Fruit fly (Drosophila melanogaster) whole organism, wandering third instar larva: ENCODE measurements around the gene Bro.

Source experiments
- Abd-B ChIP-seq: fragments of >200 bp; optimal IDR thresholded peaks from 2 replicates; lab custom pipeline; 2017; ENCODE audit warnings: missing biosample characterization, missing genetic modification characterization
- CG32264 ChIP-seq: fragments of 200-800 bp; sonication (Bioruptor generic); optimal IDR thresholded peaks from 2 replicates; lab custom pipeline; 2016; ENCODE audit warnings: missing biosample characterization, missing genetic modification characterization
- CG9705 ChIP-seq: fragments of 200-800 bp; sonication (Bioruptor generic); optimal IDR thresholded peaks from 2 replicates; lab custom pipeline; 2018; ENCODE audit warnings: missing biosample characterization, mild to moderate bottlenecking, missing genetic modification characterization
- CrebA ChIP-seq: fragments of 200-800 bp; sonication (Bioruptor generic); optimal IDR thresholded peaks from 2 replicates; lab custom pipeline; 2016; ENCODE audit warnings: missing biosample characterization, mild to moderate bottlenecking, missing genetic modification characterization, borderline replicate concordance
- Dfd ChIP-seq: fragments of >200 bp; optimal IDR thresholded peaks from 2 replicates; lab custom pipeline; 2017; ENCODE audit warnings: missing biosample characterization, missing genetic modification characterization
- Dif ChIP-seq: fragments of 200-275, 200-300 bp; sonication (Bioruptor generic); optimal IDR thresholded peaks from 2 replicates; lab custom pipeline; 2018; ENCODE audit warnings: missing biosample characterization, missing genetic modification characterization; ENCODE audit not compliant: partially characterized antibody
- HLH106 ChIP-seq: fragments of 200-800 bp; optimal IDR thresholded peaks from 3 replicates; lab custom pipeline; 2019; ENCODE audit warnings: missing biosample characterization, mild to moderate bottlenecking, missing genetic modification characterization, moderate library complexity
- Hnf4 ChIP-seq: fragments of 200-800 bp; sonication (Bioruptor generic); optimal IDR thresholded peaks from 2 replicates; lab custom pipeline; 2016; ENCODE audit warnings: missing biosample characterization, mild to moderate bottlenecking, missing genetic modification characterization
- Hr78 ChIP-seq: fragments of >200 bp; optimal IDR thresholded peaks from 2 replicates; lab custom pipeline; 2017; ENCODE audit warnings: missing biosample characterization, missing genetic modification characterization
- Hr83 ChIP-seq: fragments of 200-300 bp; sonication (Bioruptor generic); optimal IDR thresholded peaks from 2 replicates; lab custom pipeline; 2016; ENCODE audit warnings: missing biosample characterization, mild to moderate bottlenecking, missing genetic modification characterization, moderate library complexity; ENCODE audit not compliant: poor library complexity, severe bottlenecking
- Jra ChIP-seq: sonication (Bioruptor generic); optimal IDR thresholded peaks from 2 replicates; lab custom pipeline; 2016; ENCODE audit warnings: missing biosample characterization, missing genetic modification characterization
- Mio ChIP-seq: sonication (Bioruptor generic); optimal IDR thresholded peaks from 2 replicates; lab custom pipeline; 2016; ENCODE audit warnings: missing biosample characterization, missing genetic modification characterization
- Myc ChIP-seq: fragments of >200 bp; optimal IDR thresholded peaks from 2 replicates; lab custom pipeline; 2017
- N ChIP-seq: fragments of >200 bp; optimal IDR thresholded peaks from 2 replicates; lab custom pipeline; 2018; ENCODE audit warnings: missing biosample characterization, missing external identifiers, missing genetic modification characterization
- OdsH ChIP-seq: fragments of 200-800 bp; sonication (Bioruptor generic); optimal IDR thresholded peaks from 2 replicates; lab custom pipeline; 2016; ENCODE audit warnings: missing biosample characterization, mild to moderate bottlenecking, missing genetic modification characterization
- Sp1 ChIP-seq: fragments of 200-800 bp; sonication (Bioruptor generic); optimal IDR thresholded peaks from 3 replicates; lab custom pipeline; 2019; ENCODE audit warnings: missing biosample characterization, mild to moderate bottlenecking, missing genetic modification characterization, moderate library complexity
- Vsx2 ChIP-seq: fragments of 200-300, 225-300 bp; sonication (Bioruptor generic); optimal IDR thresholded peaks from 2 replicates; lab custom pipeline; 2018; ENCODE audit warnings: missing biosample characterization, missing genetic modification characterization; ENCODE audit not compliant: partially characterized antibody
- br ChIP-seq: fragments of 200-800 bp; sonication (Bioruptor generic); optimal IDR thresholded peaks from 2 replicates; lab custom pipeline; 2016; ENCODE audit warnings: missing biosample characterization, missing genetic modification characterization
- brk ChIP-seq: fragments of 200-800 bp; sonication (Bioruptor generic); optimal IDR thresholded peaks from 2 replicates; lab custom pipeline; 2016; ENCODE audit warnings: missing biosample characterization, mild to moderate bottlenecking, missing genetic modification characterization
- dl ChIP-seq, 2 experiments: fragments of 175-275, 200-275 bp in 1 of 2; fragments of 200-275 bp in 1 of 2; sonication (Bioruptor generic); optimal IDR thresholded peaks; lab custom pipeline; 2018; ENCODE audit warnings: mild to moderate bottlenecking in 2 of 2, missing biosample characterization in 2 of 2, missing genetic modification characterization in 2 of 2, moderate library complexity in 2 of 2; ENCODE audit not compliant: partially characterized antibody in 2 of 2, insufficient read depth in 1 of 2
- dmrt93B ChIP-seq: fragments of 200-800 bp; sonication (Bioruptor generic); optimal IDR thresholded peaks from 2 replicates; lab custom pipeline; 2018; ENCODE audit warnings: missing biosample characterization, mild to moderate bottlenecking, missing genetic modification characterization
- dsf ChIP-seq: sonication (Bioruptor generic); optimal IDR thresholded peaks from 2 replicates; lab custom pipeline; 2016; ENCODE audit warnings: missing biosample characterization, missing genetic modification characterization, borderline replicate concordance
- ey ChIP-seq: fragments of 200-800 bp; sonication (Bioruptor generic); optimal IDR thresholded peaks from 2 replicates; lab custom pipeline; 2016; ENCODE audit warnings: missing biosample characterization, missing genetic modification characterization
- foxo ChIP-seq, 2 experiments: fragments of 200-800 bp; sonication (Bioruptor generic); optimal IDR thresholded peaks; 2 replicates in 1 of 2; 3 replicates in 1 of 2; lab custom pipeline; 2016 to 2017; ENCODE audit warnings: missing biosample characterization in 2 of 2, missing genetic modification characterization in 2 of 2
- fru ChIP-seq: fragments of 200-800 bp; sonication (Bioruptor generic); optimal IDR thresholded peaks from 3 replicates; lab custom pipeline; 2016; ENCODE audit warnings: missing biosample characterization, mild to moderate bottlenecking, missing genetic modification characterization
- jim ChIP-seq: fragments of 175-275, 200-325 bp; sonication (Bioruptor generic); optimal IDR thresholded peaks from 2 replicates; lab custom pipeline; 2016; ENCODE audit warnings: missing biosample characterization, mild to moderate bottlenecking, missing genetic modification characterization
- lola ChIP-seq: fragments of >200 bp; optimal IDR thresholded peaks from 2 replicates; lab custom pipeline; 2017; ENCODE audit warnings: missing biosample characterization, missing genetic modification characterization
- pan ChIP-seq: fragments of >200 bp; optimal IDR thresholded peaks from 2 replicates; lab custom pipeline; 2017
- psq ChIP-seq: fragments of 200-800 bp; sonication (Bioruptor generic); optimal IDR thresholded peaks from 3 replicates; lab custom pipeline; 2017; ENCODE audit warnings: missing biosample characterization, mild to moderate bottlenecking, missing genetic modification characterization, moderate library complexity
- sage ChIP-seq: fragments of 200-800 bp; sonication (Bioruptor generic); optimal IDR thresholded peaks from 2 replicates; lab custom pipeline; 2016; ENCODE audit warnings: missing biosample characterization, mild to moderate bottlenecking, missing genetic modification characterization
- sv ChIP-seq: fragments of 200-800 bp; sonication (Bioruptor generic); optimal IDR thresholded peaks from 3 replicates; lab custom pipeline; 2016; ENCODE audit warnings: missing biosample characterization, missing genetic modification characterization
- tai ChIP-seq: sonication (Bioruptor generic); optimal IDR thresholded peaks from 2 replicates; lab custom pipeline; 2016; ENCODE audit warnings: missing biosample characterization, missing genetic modification characterization
- usp ChIP-seq: fragments of >200 bp; optimal IDR thresholded peaks from 2 replicates; lab custom pipeline; 2017; ENCODE audit warnings: missing biosample characterization, missing genetic modification characterization
- woc ChIP-seq: sonication (Bioruptor generic); optimal IDR thresholded peaks from 2 replicates; lab custom pipeline; 2016; ENCODE audit warnings: missing biosample characterization, mild to moderate bottlenecking, missing genetic modification characterization

Bro gene

DNA sequence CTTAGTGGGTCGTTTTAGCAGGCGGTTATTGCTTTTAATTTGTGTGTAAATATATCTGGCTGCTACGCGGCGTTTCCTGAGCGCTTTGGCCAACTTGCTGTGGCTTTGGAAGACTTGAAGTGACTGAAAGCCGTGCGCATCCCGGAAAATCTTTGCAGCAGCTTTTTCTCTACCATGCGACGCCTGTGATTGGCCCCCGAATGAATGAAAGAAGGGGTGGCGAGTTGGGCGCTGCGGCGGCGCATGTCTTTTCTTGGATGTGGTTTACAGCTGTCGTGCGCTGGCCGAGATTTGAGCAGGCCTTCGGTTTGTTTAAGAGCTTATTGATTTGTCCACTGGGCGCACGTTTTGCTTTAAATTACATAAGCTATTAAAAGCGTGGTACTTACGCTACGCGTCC lies 15.9 kb downstream of the Bro start:
- no peak for TF ChIP-seq Hr78
- TF ChIP-seq Dif: peak; percentile 31

DNA sequence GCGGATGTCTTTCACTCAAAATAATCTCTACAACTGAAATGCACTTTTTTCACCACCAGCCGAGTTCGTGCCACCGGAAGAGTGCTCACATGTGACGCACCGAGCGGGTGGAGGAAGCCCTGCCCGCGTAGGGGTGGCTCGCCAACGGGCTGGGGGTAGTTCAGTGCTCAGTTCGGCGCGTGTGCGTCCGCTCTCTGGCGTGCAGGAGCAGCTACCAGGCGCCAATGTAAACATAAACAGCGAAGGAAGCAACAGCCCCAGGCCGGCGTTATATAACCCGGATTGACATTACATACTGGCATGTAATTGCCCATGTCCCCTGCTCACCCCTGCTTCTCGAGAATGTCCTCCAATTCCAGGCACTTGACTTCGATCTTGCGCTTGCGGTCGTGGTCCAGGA lies 16.5 kb downstream of the Bro start:
- TF ChIP-seq Mio (GFP tag; lab: Kevin White, UChicago) (no peak), Hr78 (no peak), lola (GFP tag; lab: Kevin White, UChicago) (no peak), OdsH (GFP tag; lab: Kevin White, UChicago) (no peak), br (GFP tag; lab: Kevin White, UChicago) (no peak), brk (GFP tag; lab: Kevin White, UChicago) (no peak), fru (GFP tag; lab: Kevin White, UChicago) (no peak), CrebA (GFP tag; lab: Kevin White, UChicago) (no peak), Vsx2 (GFP tag; lab: Kevin White, UChicago) (no peak), jim (GFP tag; lab: Kevin White, UChicago) (no peak), foxo (GFP tag; optimal IDR thresholded peaks at IDR 0.05; lab: Kevin White, UChicago) (no peak), Dif (no peak), sage (GFP tag; lab: Kevin White, UChicago) (no peak), woc (GFP tag; lab: Kevin White, UChicago) (no peak), Dfd (GFP tag; lab: Kevin White, UChicago) (no peak), HLH106 (tag; lab: Kevin White, UChicago) (no peak), N (GFP tag; lab: Kevin White, UChicago) (no peak), dl (GFP tag; optimal IDR thresholded peaks at IDR 0.05; lab: Kevin White, UChicago; ENCODE audit: insufficient read depth in 1 of 2, partially characterized antibody in 2 of 2) (no peak)

dm6 chr3L:1664876-1665275 lies 17.2 kb downstream of the Bro start, which contains the start of the genes Srrm234 and CG7974:
TSS of gene Srrm234 (minus strand) at chr3L:1665064.
TSS of gene CG7974 (plus strand) at chr3L:1665138.
- TF ChIP-seq sage (GFP tag; lab: Kevin White, UChicago) (peak; percentile 1), Dif (no peak)

DNA sequence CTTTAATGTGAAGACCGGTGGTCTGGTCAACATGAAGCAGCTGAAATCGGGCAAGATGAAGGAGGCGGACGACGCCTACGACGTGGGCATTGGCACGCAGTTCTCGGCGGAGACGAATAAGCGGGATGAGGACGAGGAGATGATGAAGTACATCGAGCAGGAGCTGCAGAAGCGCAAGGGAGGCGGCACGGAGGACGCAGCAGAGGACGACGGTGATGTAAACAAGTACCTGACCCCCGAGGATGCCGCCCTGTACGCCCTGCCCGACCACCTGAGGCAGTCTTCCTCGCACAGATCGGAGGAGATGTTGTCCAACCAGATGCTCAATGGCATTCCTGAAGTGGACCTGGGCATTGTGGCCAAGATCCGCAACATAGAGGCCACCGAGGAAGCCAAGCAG lies 17.9 kb downstream of the Bro start:
- TF ChIP-seq fru (GFP tag; lab: Kevin White, UChicago) (no peak), jim (GFP tag; lab: Kevin White, UChicago) (no peak), pan (no peak), Hr83 (GFP tag; lab: Kevin White, UChicago) (no peak), psq (GFP tag; lab: Kevin White, UChicago) (no peak), usp (GFP tag; lab: Kevin White, UChicago) (no peak), Dif (no peak), Myc (no peak), tai (GFP tag; lab: Kevin White, UChicago) (no peak)

- TF ChIP-seq fru (GFP tag; lab: Kevin White, UChicago) (no peak), lola (GFP tag; lab: Kevin White, UChicago) (no peak), br (GFP tag; lab: Kevin White, UChicago) (no peak), jim (GFP tag; lab: Kevin White, UChicago) (no peak), Vsx2 (GFP tag; lab: Kevin White, UChicago) (no peak), Sp1 (GFP tag; lab: Kevin White, UChicago) (no peak), Abd-B (GFP tag; lab: Kevin White, UChicago) (no peak), OdsH (GFP tag; lab: Kevin White, UChicago) (no peak), usp (GFP tag; lab: Kevin White, UChicago) (no peak), ey (GFP tag; lab: Kevin White, UChicago) (no peak), foxo (GFP tag; optimal IDR thresholded peaks at IDR 0.05; lab: Kevin White, UChicago) (no peak), psq (GFP tag; lab: Kevin White, UChicago) (no peak)
Observed at dm6 chr3L:1667423-1667822, 19.8 kb downstream of the Bro start.

- peak; percentile 97 for TF ChIP-seq Hr83 (GFP tag; lab: Kevin White, UChicago)
- peak; percentile 81 for TF ChIP-seq ey (GFP tag; lab: Kevin White, UChicago)
- peak in 1 of 2 experiments; percentile 91 for TF ChIP-seq foxo (GFP tag; optimal IDR thresholded peaks at IDR 0.05; lab: Kevin White, UChicago)
- peak; percentile 8 for TF ChIP-seq Myc
- peak; percentile 56 for TF ChIP-seq Jra (GFP tag; lab: Kevin White, UChicago)
- peak; percentile 95 for TF ChIP-seq sv (GFP tag; lab: Kevin White, UChicago)
- no peak for TF ChIP-seq tai (GFP tag; lab: Kevin White, UChicago)
- no peak for TF ChIP-seq CrebA (GFP tag; lab: Kevin White, UChicago)
- TF ChIP-seq Hnf4: no peak
- peak; percentile 88 for TF ChIP-seq OdsH (GFP tag; lab: Kevin White, UChicago)
- peak; percentile 84 for TF ChIP-seq psq (GFP tag; lab: Kevin White, UChicago)
- TF ChIP-seq dsf (GFP tag; lab: Kevin White, UChicago): peak; percentile 53
- TF ChIP-seq Dfd (GFP tag; lab: Kevin White, UChicago): no peak
- TF ChIP-seq brk (GFP tag; lab: Kevin White, UChicago): no peak
- peak; percentile 4 to 13 for TF ChIP-seq dl (GFP tag; optimal IDR thresholded peaks at IDR 0.05; lab: Kevin White, UChicago; ENCODE audit: insufficient read depth in 1 of 2, partially characterized antibody in 2 of 2)
- peak; percentile 96 for TF ChIP-seq dmrt93B (GFP tag; lab: Kevin White, UChicago)
- no peak for TF ChIP-seq N (GFP tag; lab: Kevin White, UChicago)
- peak; percentile 94 for TF ChIP-seq CG9705 (GFP tag; lab: Kevin White, UChicago)
- TF ChIP-seq fru (GFP tag; lab: Kevin White, UChicago): peak; percentile 89
- peak; percentile 32 for TF ChIP-seq woc (GFP tag; lab: Kevin White, UChicago)
- peak; percentile 89 for TF ChIP-seq HLH106 (tag; lab: Kevin White, UChicago)
- TF ChIP-seq Mio (GFP tag; lab: Kevin White, UChicago): peak; percentile 80
- TF ChIP-seq CG32264 (GFP tag; lab: Kevin White, UChicago): peak; percentile 77
- TF ChIP-seq lola (GFP tag; lab: Kevin White, UChicago): no peak
- TF ChIP-seq br (GFP tag; lab: Kevin White, UChicago): peak; percentile 93
- TF ChIP-seq Abd-B (GFP tag; lab: Kevin White, UChicago): no peak
- TF ChIP-seq usp (GFP tag; lab: Kevin White, UChicago): no peak
- TF ChIP-seq Sp1 (GFP tag; lab: Kevin White, UChicago): peak; percentile 89
Observed at dm6 chr3L:1668504-1668903, 20.8 kb downstream of the Bro start, which contains the start of gene RpL23A. TSS of gene RpL23A (minus strand) at chr3L:1668654.
